Worm (Caenorhabditis elegans) whole organism, L4 larva: Measurements from ENCODE around the gene cyp-14A4.

Experiments used
- F26F4.8 ChIP-seq: fragments of 200-800 bp; sonication (Bioruptor generic); conservative IDR thresholded peaks from 2 replicates; pipeline ENCODE4 v1.3.6; 2022; ENCODE audit warnings: missing genetic modification characterization, missing compliant biosample characterization
- F44E2.7 ChIP-seq: fragments of 200-800 bp; sonication (Bioruptor generic); IDR thresholded peaks from 2 replicates; pipeline ENCODE4 v2.1.2; 2022; ENCODE audit warnings: missing genetic modification characterization, missing compliant biosample characterization
- F49E8.2 ChIP-seq: sonication (generic microtip); optimal IDR thresholded peaks from 2 replicates; lab custom pipeline; 2016; ENCODE audit warnings: missing compliant biosample characterization, mild to moderate bottlenecking, missing genetic modification characterization, borderline replicate concordance
- T20F7.1 ChIP-seq: fragments of 200-800 bp; sonication (Bioruptor generic); optimal IDR thresholded peaks from 2 replicates; lab custom pipeline; 2018; ENCODE audit warnings: mild to moderate bottlenecking, missing genetic modification characterization, missing compliant biosample characterization
- T26A8.4 ChIP-seq: fragments of 200-800 bp; sonication (Bioruptor generic); IDR thresholded peaks from 2 replicates; pipeline ENCODE4 v1.3.6; 2022; ENCODE audit warnings: missing genetic modification characterization, missing compliant biosample characterization
- Y5F2A.4 ChIP-seq: fragments of 200-800 bp; sonication (Bioruptor generic); optimal IDR thresholded peaks from 2 replicates; lab custom pipeline; 2018; ENCODE audit warnings: mild to moderate bottlenecking, missing genetic modification characterization, missing compliant biosample characterization
- aha-1 ChIP-seq: fragments of 150-350 bp; peaks from one replicate; lab custom pipeline; 2014; ENCODE audit warnings: missing biosample characterization, missing genetic modification characterization
- attf-4 ChIP-seq: sonication (generic microtip); optimal IDR thresholded peaks from 3 replicates; lab custom pipeline; 2017; ENCODE audit warnings: missing biosample characterization, missing genetic modification characterization
- ceh-28 ChIP-seq: fragments of 150-350 bp; optimal IDR thresholded peaks from 2 replicates; lab custom pipeline; 2014; ENCODE audit warnings: missing biosample characterization, missing genetic modification reagents, missing genetic modification characterization
- ces-1 ChIP-seq: fragments of 150-350 bp; sonication (generic microtip); optimal IDR thresholded peaks from 4 replicates; lab custom pipeline; 2014; ENCODE audit warnings: missing biosample characterization, missing genetic modification reagents, missing genetic modification characterization
- ctbp-1 ChIP-seq: fragments of 200-800 bp; sonication (Bioruptor generic); IDR thresholded peaks from 2 replicates; pipeline ENCODE4 v1.3.6; 2022; ENCODE audit warnings: missing genetic modification reagents, missing genetic modification characterization, missing compliant biosample characterization
- daf-12 ChIP-seq: fragments of 150-350 bp; optimal IDR thresholded peaks from 2 replicates; lab custom pipeline; 2014; ENCODE audit warnings: missing biosample characterization, missing genetic modification reagents, missing genetic modification characterization
- daf-16 ChIP-seq, 3 experiments: sonication (generic microtip); optimal IDR thresholded peaks; 2 replicates each; lab custom pipeline; 2016 to 2017; ENCODE audit warnings: missing genetic modification characterization in 3 of 3, missing genetic modification reagents in 3 of 3, mild to moderate bottlenecking in 2 of 3, missing compliant biosample characterization in 2 of 3, missing biosample characterization in 1 of 3, moderate library complexity in 1 of 3
- daf-19 ChIP-seq: fragments of 200-800 bp; sonication (Bioruptor generic); conservative IDR thresholded peaks from 2 replicates; pipeline ENCODE4 v1.3.6; 2022; ENCODE audit warnings: missing genetic modification characterization, missing compliant biosample characterization
- dmd-6 ChIP-seq: fragments of 200-800 bp; sonication (Bioruptor generic); IDR thresholded peaks from 2 replicates; pipeline ENCODE4 v1.3.6; 2022; ENCODE audit warnings: missing genetic modification reagents, missing genetic modification characterization, missing compliant biosample characterization
- dmd-9 ChIP-seq: fragments of 200-800 bp; sonication (Bioruptor generic); IDR thresholded peaks from 2 replicates; pipeline ENCODE4 v1.3.6; 2022; ENCODE audit warnings: missing genetic modification reagents, missing genetic modification characterization, missing compliant biosample characterization
- dve-1 ChIP-seq: sonication (generic microtip); optimal IDR thresholded peaks from 2 replicates; lab custom pipeline; 2017; ENCODE audit warnings: antibody characterized with exemption, mild to moderate bottlenecking, missing genetic modification characterization, missing compliant biosample characterization; ENCODE audit not compliant: insufficient read depth
- gei-8 ChIP-seq: fragments of 200-800 bp; sonication (Bioruptor generic); optimal IDR thresholded peaks from 2 replicates; lab custom pipeline; 2018; ENCODE audit warnings: mild to moderate bottlenecking, missing genetic modification characterization, missing compliant biosample characterization
- hif-1 ChIP-seq, 2 experiments: sonication (generic microtip); optimal IDR thresholded peaks; 2 replicates each; lab custom pipeline; 2016 to 2017; ENCODE audit warnings: missing compliant biosample characterization in 2 of 2, missing genetic modification characterization in 2 of 2, missing genetic modification reagents in 2 of 2, missing genotype in 2 of 2, mild to moderate bottlenecking in 1 of 2
- hlh-11 ChIP-seq: fragments of 200-800 bp; sonication (Bioruptor generic); optimal IDR thresholded peaks from 2 replicates; lab custom pipeline; 2018; ENCODE audit warnings: mild to moderate bottlenecking, missing genetic modification characterization, missing compliant biosample characterization
- hlh-30 ChIP-seq: sonication (generic microtip); optimal IDR thresholded peaks from 2 replicates; lab custom pipeline; 2017; ENCODE audit warnings: antibody characterized with exemption, mild to moderate bottlenecking, missing genetic modification characterization, missing compliant biosample characterization; ENCODE audit not compliant: insufficient read depth
- lin-1 ChIP-seq: fragments of 200-800 bp; sonication (Bioruptor generic); IDR thresholded peaks from 2 replicates; pipeline ENCODE4 v1.3.6; 2022; ENCODE audit warnings: missing genetic modification reagents, missing genetic modification characterization, missing compliant biosample characterization
- lir-3 ChIP-seq: sonication (generic microtip); optimal IDR thresholded peaks from 2 replicates; lab custom pipeline; 2016; ENCODE audit warnings: mild to moderate bottlenecking, missing genetic modification characterization, missing compliant biosample characterization
- mdl-1 ChIP-seq, 2 experiments: fragments of 150-350 bp in 1 of 2; sonication (generic microtip) in 1 of 2; optimal IDR thresholded peaks; 2 replicates each; lab custom pipeline; 2014 to 2017; ENCODE audit warnings: missing biosample characterization in 2 of 2, missing genetic modification characterization in 2 of 2
- mep-1 ChIP-seq: fragments of 150-350 bp; sonication (generic microtip); optimal IDR thresholded peaks from 3 replicates; lab custom pipeline; 2014; ENCODE audit warnings: missing biosample characterization, missing genetic modification characterization
- mes-2 ChIP-seq: sonication (generic microtip); optimal IDR thresholded peaks from 2 replicates; lab custom pipeline; 2016; ENCODE audit warnings: missing genotype, mild to moderate bottlenecking, missing genetic modification characterization, missing compliant biosample characterization; ENCODE audit not compliant: poor library complexity, severe bottlenecking
- mxl-2 ChIP-seq: fragments of 200-800 bp; sonication (Bioruptor generic); conservative IDR thresholded peaks from 2 replicates; pipeline ENCODE4 v1.3.6; 2022; ENCODE audit warnings: missing genetic modification reagents, missing genetic modification characterization, missing compliant biosample characterization
- mxl-3 ChIP-seq: fragments of 200-800 bp; sonication (Bioruptor generic); optimal IDR thresholded peaks from 2 replicates; lab custom pipeline; 2018; ENCODE audit warnings: mild to moderate bottlenecking, missing genetic modification characterization, missing compliant biosample characterization
- nhr-10 ChIP-seq: fragments of 150-350 bp; optimal IDR thresholded peaks from 2 replicates; lab custom pipeline; 2014; ENCODE audit warnings: missing biosample characterization, missing genetic modification characterization
- nhr-28 ChIP-seq: fragments of 150-350 bp; optimal IDR thresholded peaks from 2 replicates; lab custom pipeline; 2014; ENCODE audit warnings: missing biosample characterization, missing genetic modification characterization
- nhr-42 ChIP-seq: fragments of 200-800 bp; sonication (Bioruptor generic); IDR thresholded peaks from 2 replicates; pipeline ENCODE4 v1.3.6; 2022; ENCODE audit warnings: missing genetic modification characterization, missing compliant biosample characterization
- nhr-48 ChIP-seq: sonication (generic microtip); optimal IDR thresholded peaks from 2 replicates; lab custom pipeline; 2016; ENCODE audit warnings: mild to moderate bottlenecking, missing genetic modification characterization, missing compliant biosample characterization
- pha-4 ChIP-seq, 2 experiments: fragments of 150-350 bp in 1 of 2; fragments of 200-800 bp in 1 of 2; sonication (Bioruptor generic) in 1 of 2; IDR thresholded peaks in 1 of 2; optimal IDR thresholded peaks in 1 of 2; 2 replicates each; pipeline versions ENCODE4 v1.3.6 to Lab custom; 2014 to 2022; ENCODE audit warnings: missing genetic modification characterization in 2 of 2, missing genetic modification reagents in 2 of 2, missing biosample characterization in 1 of 2, missing compliant biosample characterization in 1 of 2
- php-3 ChIP-seq: fragments of 200-800 bp; sonication (Bioruptor generic); IDR thresholded peaks from 2 replicates; pipeline ENCODE4 v1.3.6; 2022; ENCODE audit warnings: missing genetic modification reagents, missing genetic modification characterization, missing compliant biosample characterization
- pqm-1 ChIP-seq: sonication (generic microtip); optimal IDR thresholded peaks from 2 replicates; lab custom pipeline; 2017; ENCODE audit warnings: missing biosample characterization, missing genetic modification characterization
- rbr-2 ChIP-seq: sonication (generic microtip); optimal IDR thresholded peaks from 2 replicates; lab custom pipeline; 2016; ENCODE audit warnings: missing genotype, missing genetic modification characterization, missing compliant biosample characterization
- saeg-2 ChIP-seq: fragments of 200-800 bp; sonication (Bioruptor generic); IDR thresholded peaks from 2 replicates; pipeline ENCODE4 v1.3.6; 2022; ENCODE audit warnings: missing genetic modification reagents, missing genetic modification characterization, missing compliant biosample characterization
- spr-1 ChIP-seq: sonication (generic microtip); optimal IDR thresholded peaks from 2 replicates; lab custom pipeline; 2016; ENCODE audit warnings: mild to moderate bottlenecking, missing genetic modification characterization, missing compliant biosample characterization
- spr-3 ChIP-seq: fragments of 200-800 bp; sonication (Bioruptor generic); optimal IDR thresholded peaks from 2 replicates; lab custom pipeline; 2018; ENCODE audit warnings: mild to moderate bottlenecking, missing genetic modification characterization, missing compliant biosample characterization
- unc-39 ChIP-seq: sonication (generic microtip); optimal IDR thresholded peaks from 2 replicates; lab custom pipeline; 2017; ENCODE audit warnings: missing biosample characterization, missing genetic modification characterization
- unc-62 ChIP-seq, 3 experiments: fragments of 150-350 bp in 1 of 3; sonication (generic microtip); optimal IDR thresholded peaks in 2 of 3; peaks in 1 of 3; 1 replicate in 1 of 3; 2 replicates in 2 of 3; lab custom pipeline; 2014 to 2017; ENCODE audit warnings: missing biosample characterization in 3 of 3, missing genetic modification characterization in 3 of 3, missing genetic modification reagents in 3 of 3, missing genotype in 1 of 3
- zag-1 ChIP-seq: fragments of 150-350 bp; optimal IDR thresholded peaks from 2 replicates; lab custom pipeline; 2014; ENCODE audit warnings: missing biosample characterization, missing genetic modification characterization
- ztf-11 ChIP-seq: fragments of 150-350 bp; optimal IDR thresholded peaks from 2 replicates; lab custom pipeline; 2014; ENCODE audit warnings: missing biosample characterization, missing genetic modification characterization

Gene cyp-14A4

DNA sequence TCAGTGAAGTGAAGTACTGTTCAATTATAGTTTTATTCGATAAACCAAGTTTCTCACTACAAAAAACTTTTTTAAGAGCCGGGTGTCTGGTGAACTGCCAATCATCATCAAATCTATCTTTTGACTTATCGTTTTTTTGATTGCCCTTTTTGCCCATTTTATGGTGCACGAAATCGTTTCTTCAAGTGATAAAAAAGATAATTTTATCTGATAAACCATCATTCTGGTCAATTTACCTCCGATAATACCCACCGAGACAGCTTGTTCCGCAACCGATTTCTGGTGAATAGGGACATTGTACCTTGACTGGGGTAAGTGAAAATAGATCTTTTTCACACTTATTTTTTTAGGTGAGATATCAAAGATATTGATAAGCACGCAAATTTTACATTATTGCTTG, 26.4 kb downstream of the cyp-14A4 start, which contains the start of gene K08H2.10 (continued):
- peak; percentile 94 for TF ChIP-seq dmd-6 (GFP tag; lab: Robert Waterston, UW)
- no peak for TF ChIP-seq ctbp-1 (GFP tag; lab: Robert Waterston, UW)
- no peak for TF ChIP-seq attf-4 (tag; lab: Kevin White, UChicago)
- no peak for TF ChIP-seq dmd-9 (GFP tag; lab: Robert Waterston, UW)

ce11 chrX:13251914-13252434, 32.0 kb downstream of the cyp-14A4 start, which contains the start of gene nhr-32:
Gene nhr-32, plus strand, starts transcription at chrX:13251964.
- TF ChIP-seq hlh-30 (peak; percentile 28), unc-62 (GFP tag; optimal IDR thresholded peaks at IDR 0.05 in 1 of 2; lab: Kevin White, UChicago) (peak in 1 of 2 experiments; percentile 89), unc-62 (tag; optimal IDR thresholded peaks at IDR 0.05; lab: Kevin White, UChicago) (no peak), mxl-3 (peak; percentile 23), mes-2 (tag; lab: Kevin White, UChicago) (peak; percentile 19), dmd-6 (GFP tag; lab: Robert Waterston, UW) (peak; percentile 24), rbr-2 (tag; lab: Kevin White, UChicago) (no peak), F26F4.8 (GFP tag; lab: Robert Waterston, UW) (no peak), unc-39 (no peak), aha-1 (tag; lab: Kevin White, UChicago) (peak; percentile 58), ces-1 (no peak), mdl-1 (tag; optimal IDR thresholded peaks at IDR 0.05; lab: Kevin White, UChicago) (peak in 1 of 2 experiments; percentile 22)
- TF ChIP-seq, all 104 proteins: peak for 7

ce11 chrX:13251354-13251843, 32.6 kb downstream of the cyp-14A4 start:
- TF ChIP-seq pha-4 (GFP tag; IDR thresholded peaks at IDR 0.05; lab: Robert Waterston, UW) (no peak), pha-4 (tag; optimal IDR thresholded peaks at IDR 0.05; lab: Kevin White, UChicago) (peak; percentile 49), mdl-1 (tag; optimal IDR thresholded peaks at IDR 0.05; lab: Kevin White, UChicago) (peak; percentile 85 to 99), rbr-2 (tag; lab: Kevin White, UChicago) (peak; percentile 55), dve-1 (tag; lab: Kevin White, UChicago) (peak; percentile 35), T20F7.1 (GFP tag; lab: Kevin White, UChicago) (no peak), hif-1 (tag; optimal IDR thresholded peaks at IDR 0.05; lab: Kevin White, UChicago) (peak in 1 of 2 experiments; percentile 69), daf-16 (GFP tag; optimal IDR thresholded peaks at IDR 0.05; lab: Kevin White, UChicago) (peak in 1 of 2 experiments; percentile 57), daf-16 (tag; optimal IDR thresholded peaks at IDR 0.05; lab: Kevin White, UChicago) (peak; percentile 77), saeg-2 (GFP tag; lab: Robert Waterston, UW) (no peak), ztf-11 (tag; lab: Kevin White, UChicago) (no peak), nhr-10 (peak; percentile 73), gei-8 (no peak), ctbp-1 (GFP tag; lab: Robert Waterston, UW) (0 out of 2 replicates have a peak, but pooled peaks have one; percentile 46), Y5F2A.4 (GFP tag; lab: Kevin White, UChicago) (no peak), nhr-28 (tag; lab: Kevin White, UChicago) (peak; percentile 74), lin-1 (GFP tag; lab: Robert Waterston, UW) (peak; percentile 70; the same call in 1 of the 2 replicates), zag-1 (tag; lab: Kevin White, UChicago) (no peak), ceh-28 (tag; lab: Kevin White, UChicago) (no peak), php-3 (GFP tag; lab: Robert Waterston, UW) (no peak), daf-19 (GFP tag; lab: Robert Waterston, UW) (no peak), spr-3 (GFP tag; lab: Kevin White, UChicago) (no peak), daf-12 (tag; lab: Kevin White, UChicago) (no peak), F44E2.7 (no peak), spr-1 (tag; lab: Kevin White, UChicago) (no peak), hlh-11 (peak; percentile 86), F49E8.2 (no peak), unc-62 (GFP tag; optimal IDR thresholded peaks at IDR 0.05 in 1 of 2; lab: Kevin White, UChicago) (peak in 1 of 2 experiments; percentile 99), unc-62 (tag; optimal IDR thresholded peaks at IDR 0.05; lab: Kevin White, UChicago) (no peak), mxl-2 (GFP tag; lab: Robert Waterston, UW) (no peak), mes-2 (tag; lab: Kevin White, UChicago) (peak; percentile 68), pqm-1 (tag; lab: Kevin White, UChicago) (no peak), lir-3 (tag; lab: Kevin White, UChicago) (no peak), attf-4 (tag; lab: Kevin White, UChicago) (no peak), nhr-48 (tag; lab: Kevin White, UChicago) (peak; percentile 22), mep-1 (tag; lab: Kevin White, UChicago) (peak; percentile 81), nhr-42 (no peak), T26A8.4 (peak; percentile 52)
